Fruit fly (Drosophila melanogaster): ENCODE results near the gene CG14086.

The CG14086 gene

dm6 chr3L:19314877-19315276 lies 39.3 kb downstream of the CG14086 start (continued):
- TF ChIP-seq insv (GFP tag; optimal IDR thresholded peaks at IDR 0.05) (no peak), sna (GFP tag; IDR thresholded peaks at IDR 0.05; ENCODE audit: partially characterized antibody) (no peak), vvl (GFP tag; IDR thresholded peaks at IDR 0.05) (no peak), CG10209 (GFP tag; optimal IDR thresholded peaks at IDR 0.05) (no peak), Trl (optimal IDR thresholded peaks at IDR 0.05) (no peak), Trl (GFP tag; optimal IDR thresholded peaks at IDR 0.05) (peak; percentile 6), Xbp1 (GFP tag; optimal IDR thresholded peaks at IDR 0.05) (peak; percentile 18), CG4820 (GFP tag; optimal IDR thresholded peaks at IDR 0.05) (peak; percentile 15), ttk (GFP tag; IDR thresholded peaks at IDR 0.05) (no peak), Hr3 (GFP tag; optimal IDR thresholded peaks at IDR 0.05) (no peak), CG13296 (GFP tag; optimal IDR thresholded peaks at IDR 0.05) (no peak), CG3407 (GFP tag; optimal IDR thresholded peaks at IDR 0.05) (no peak), zen2 (GFP tag; IDR thresholded peaks at IDR 0.05; ENCODE audit: partially characterized antibody) (no peak), Oaz (GFP tag; IDR thresholded peaks at IDR 0.05) (no peak), CG5180 (GFP tag; optimal IDR thresholded peaks at IDR 0.05) (no peak)

- TF ChIP-seq hb (GFP tag; IDR thresholded peaks at IDR 0.05; ENCODE audit: partially characterized antibody) (no peak), emc (GFP tag; optimal IDR thresholded peaks at IDR 0.05) (no peak), sens (GFP tag) (peak; percentile 3), D19A (tag; optimal IDR thresholded peaks at IDR 0.05) (peak; percentile 71)
Observed at dm6 chr3L:19316638-19317037, 41.0 kb downstream of the CG14086 start.

dm6 chr3L:19326029-19326428 lies 50.4 kb downstream of the CG14086 start:
- TF ChIP-seq CG34422 (GFP tag; IDR thresholded peaks at IDR 0.05), result no peak
- TF ChIP-seq sr (GFP tag; IDR thresholded peaks at IDR 0.05), result no peak
- no peak for TF ChIP-seq D19B (GFP tag; optimal IDR thresholded peaks at IDR 0.05)
- no peak for TF ChIP-seq chn (GFP tag; optimal IDR thresholded peaks at IDR 0.05)
- no peak for TF ChIP-seq jumu (GFP tag; optimal IDR thresholded peaks at IDR 0.05)
- TF ChIP-seq CG10543 (GFP tag; optimal IDR thresholded peaks at IDR 0.05), result no peak
- no peak for TF ChIP-seq vnd (GFP tag; IDR thresholded peaks at IDR 0.05; ENCODE audit: partially characterized antibody)
- TF ChIP-seq CG15479 (GFP tag; optimal IDR thresholded peaks at IDR 0.05), result no peak
- no peak for TF ChIP-seq D (optimal IDR thresholded peaks at IDR 0.05)
- no peak for TF ChIP-seq D (GFP tag; optimal IDR thresholded peaks at IDR 0.05)
- TF ChIP-seq bcd (GFP tag; optimal IDR thresholded peaks at IDR 0.05), result no peak
- no peak for TF ChIP-seq pb (GFP tag; optimal IDR thresholded peaks at IDR 0.05)
- TF ChIP-seq esg (GFP tag; conservative IDR thresholded peaks at IDR 0.05), result no peak
- no peak for TF ChIP-seq Poxn (GFP tag; IDR thresholded peaks at IDR 0.05)
- no peak for TF ChIP-seq knrl (GFP tag; IDR thresholded peaks at IDR 0.05; ENCODE audit: partially characterized antibody)
- no peak for TF ChIP-seq gfzf (GFP tag; optimal IDR thresholded peaks at IDR 0.05)
- no peak for TF ChIP-seq Vsx1 (GFP tag; optimal IDR thresholded peaks at IDR 0.05)
- TF ChIP-seq CG7372 (GFP tag; IDR thresholded peaks at IDR 0.05), result no peak
- peak; percentile 62 for TF ChIP-seq CG11504 (tag; optimal IDR thresholded peaks at IDR 0.05)
- TF ChIP-seq CG5245 (GFP tag; optimal IDR thresholded peaks at IDR 0.05), result no peak
- TF ChIP-seq salm (tag; optimal IDR thresholded peaks at IDR 0.05), result no peak
- peak in 1 of 2 experiments; percentile 12 for TF ChIP-seq Hr51 (GFP tag; optimal IDR thresholded peaks at IDR 0.05)
- no peak for TF ChIP-seq HLHmδ (GFP tag; optimal IDR thresholded peaks at IDR 0.05)
- TF ChIP-seq CG15011 (GFP tag; optimal IDR thresholded peaks at IDR 0.05), result no peak
- no peak for TF ChIP-seq CG31365 (tag; optimal IDR thresholded peaks at IDR 0.05)
- 0 out of 2 replicates have a peak, but pooled peaks have one; percentile 39 for TF ChIP-seq Ptx1 (GFP tag; IDR thresholded peaks at IDR 0.05)
- no peak for TF ChIP-seq CG6272 (GFP tag; IDR thresholded peaks at IDR 0.05)
- TF ChIP-seq CG31224 (GFP tag; IDR thresholded peaks at IDR 0.05), result no peak
- TF ChIP-seq Dbx (GFP tag; IDR thresholded peaks at IDR 0.05), result no peak
- TF ChIP-seq nau (GFP tag; optimal IDR thresholded peaks at IDR 0.05), result no peak
- TF ChIP-seq CG18764 (GFP tag; optimal IDR thresholded peaks at IDR 0.05), result no peak

Data from whole organism, embryonic.